Worm (Caenorhabditis elegans) whole organism, L3 larva: ENCODE measurements around the gene igdb-2.

Experiments used
- R02D3.7 ChIP-seq: fragments of 150-350 bp; optimal IDR thresholded peaks from 2 replicates; lab custom pipeline; 2014; ENCODE audit warnings: missing biosample characterization, missing genetic modification characterization
- ama-1 ChIP-seq: fragments of 150-350 bp; optimal IDR thresholded peaks from 2 replicates; lab custom pipeline; 2018
- daf-12 ChIP-seq: fragments of 150-350 bp; optimal IDR thresholded peaks from 2 replicates; lab custom pipeline; 2014; ENCODE audit warnings: missing biosample characterization, missing genetic modification reagents, missing genetic modification characterization
- elt-3 ChIP-seq, 3 experiments: fragments of 150-350 bp in 1 of 3; sonication (generic microtip) in 2 of 3; optimal IDR thresholded peaks; 2 replicates in 2 of 3; 4 replicates in 1 of 3; lab custom pipeline; 2014 to 2017; ENCODE audit warnings: missing biosample characterization in 3 of 3, missing genetic modification characterization in 3 of 3
- fkh-10 ChIP-seq: sonication (generic microtip); optimal IDR thresholded peaks from 2 replicates; lab custom pipeline; 2017; ENCODE audit warnings: missing biosample characterization, missing genetic modification reagents, missing genetic modification characterization
- fkh-2 ChIP-seq: fragments of 150-350 bp; optimal IDR thresholded peaks from 2 replicates; lab custom pipeline; 2014; ENCODE audit warnings: missing biosample characterization, missing genetic modification reagents, missing genetic modification characterization
- jun-1 ChIP-seq: fragments of 150-350 bp; optimal IDR thresholded peaks from 2 replicates; lab custom pipeline; 2014; ENCODE audit warnings: missing biosample characterization, missing genetic modification reagents, missing genetic modification characterization
- lin-39 ChIP-seq: fragments of 150-350 bp; optimal IDR thresholded peaks from 2 replicates; lab custom pipeline; 2018; ENCODE audit warnings: missing biosample characterization, missing genetic modification reagents, missing genetic modification characterization
- nfya-1 ChIP-seq: sonication (generic microtip); optimal IDR thresholded peaks from 2 replicates; lab custom pipeline; 2017; ENCODE audit warnings: missing genetic modification characterization, mild to moderate bottlenecking, missing compliant biosample characterization, antibody characterized with exemption, moderate library complexity; ENCODE audit not compliant: insufficient read depth
- nhr-11 ChIP-seq: fragments of 150-350 bp; optimal IDR thresholded peaks from 2 replicates; lab custom pipeline; 2014; ENCODE audit warnings: missing biosample characterization, missing genetic modification characterization
- nhr-12 ChIP-seq: fragments of 150-350 bp; optimal IDR thresholded peaks from 2 replicates; lab custom pipeline; 2014; ENCODE audit warnings: missing biosample characterization, missing genetic modification characterization
- nhr-76 ChIP-seq: fragments of 150-350 bp; sonication (generic microtip); optimal IDR thresholded peaks from 5 replicates; lab custom pipeline; 2014; ENCODE audit warnings: missing biosample characterization, missing genetic modification characterization
- snpc-4 ChIP-seq: fragments of 150-350 bp; optimal IDR thresholded peaks from 2 replicates; lab custom pipeline; 2014; ENCODE audit warnings: missing biosample characterization, missing genetic modification characterization
- ztf-11 ChIP-seq: fragments of 150-350 bp; optimal IDR thresholded peaks from 2 replicates; lab custom pipeline; 2014; ENCODE audit warnings: missing biosample characterization, missing genetic modification characterization

ce11 chrIV:12454750-12455149 is 13.7 kb upstream of the igdb-2 start, which contains the start of gene smz-1:
- no peak for TF ChIP-seq ama-1 (lab: Kevin White, UChicago)
- TF ChIP-seq daf-12 (tag; lab: Kevin White, UChicago) = no peak
- no peak for TF ChIP-seq lin-39 (tag; lab: Kevin White, UChicago)
- no peak for TF ChIP-seq snpc-4
- no peak for TF ChIP-seq nhr-11 (tag; lab: Kevin White, UChicago)
- TF ChIP-seq elt-3 (tag; optimal IDR thresholded peaks at IDR 0.05; lab: Kevin White, UChicago) = no peak
- no peak for TF ChIP-seq jun-1 (tag; lab: Kevin White, UChicago)
- TF ChIP-seq ztf-11 = no peak
- no peak for TF ChIP-seq R02D3.7 (tag; lab: Kevin White, UChicago)
- TF ChIP-seq nhr-12 (tag; lab: Kevin White, UChicago) = no peak
- no peak for TF ChIP-seq nhr-76 (tag; lab: Kevin White, UChicago)
- TF ChIP-seq nfya-1 (tag; lab: Kevin White, UChicago) = no peak
- no peak for TF ChIP-seq fkh-10 (GFP tag; lab: Kevin White, UChicago)
- no peak for TF ChIP-seq fkh-2
